ENCODE assay signal across 1 fruit fly cellular context in genomic region chrX:6549428-6550117, dm6.
TF ChIP-seq lines count a peak whose summit lies in the region.

No protein-coding gene starts in this region.

TF ChIP-seq in whole organism, embryonic, 481 proteins besides CTCF, POLR2A, EP300 and RAD21 (continued from another document and continues in another):
- TF ChIP-seq Bdp1 (GFP tag; optimal IDR thresholded peaks at IDR 0.05; lab: Kevin White, UChicago) (peak; percentile 84), Ets65A (GFP tag; lab: Kevin White, UChicago) (peak; percentile 99), lbe (GFP tag; optimal IDR thresholded peaks at IDR 0.05; lab: Kevin White, UChicago) (peak; percentile 94), grn (GFP tag; optimal IDR thresholded peaks at IDR 0.05; lab: Kevin White, UChicago) (peak; percentile 38), Hand (GFP tag; optimal IDR thresholded peaks at IDR 0.05; lab: Kevin White, UChicago) (peak; percentile 87), CG12942 (GFP tag; optimal IDR thresholded peaks at IDR 0.05; lab: Kevin White, UChicago) (peak; percentile 90), CG32767 (GFP tag; IDR thresholded peaks at IDR 0.05; lab: Robert Waterston, UW) (peak; percentile 91), CG12104 (GFP tag; optimal IDR thresholded peaks at IDR 0.05; lab: Kevin White, UChicago) (peak; percentile 94), klu (GFP tag; IDR thresholded peaks at IDR 0.05; lab: Robert Waterston, UW) (peak; percentile 92), Fer3 (tag; optimal IDR thresholded peaks at IDR 0.05; lab: Kevin White, UChicago) (peak; percentile 97), Atf6 (GFP tag; IDR thresholded peaks at IDR 0.05; lab: Robert Waterston, UW) (peak; percentile 97), scrt (GFP tag; optimal IDR thresholded peaks at IDR 0.05; lab: Kevin White, UChicago) (peak; percentile 93), Dip3 (GFP tag; optimal IDR thresholded peaks at IDR 0.05; lab: Kevin White, UChicago) (peak; percentile 97), amos (GFP tag; IDR thresholded peaks at IDR 0.05; lab: Robert Waterston, UW; ENCODE audit: partially characterized antibody) (no peak), gfzf (GFP tag; optimal IDR thresholded peaks at IDR 0.05; lab: Kevin White, UChicago) (peak; percentile 20), CG4424 (GFP tag; optimal IDR thresholded peaks at IDR 0.05; lab: Kevin White, UChicago) (peak; percentile 97), CG15073 (GFP tag; optimal IDR thresholded peaks at IDR 0.05; lab: Kevin White, UChicago) (peak; percentile 67), corto (GFP tag; optimal IDR thresholded peaks at IDR 0.05; lab: Kevin White, UChicago) (peak; percentile 94), CG8765 (GFP tag; IDR thresholded peaks at IDR 0.05; lab: Robert Waterston, UW) (peak; percentile 95), stwl (tag; optimal IDR thresholded peaks at IDR 0.05; lab: Kevin White, UChicago) (peak; percentile 52), CG11398 (GFP tag; optimal IDR thresholded peaks at IDR 0.05; lab: Kevin White, UChicago) (peak; percentile 94), CG17802 (tag; optimal IDR thresholded peaks at IDR 0.05; lab: Kevin White, UChicago) (peak; percentile 85), CG17359 (tag; optimal IDR thresholded peaks at IDR 0.05; lab: Kevin White, UChicago) (peak; percentile 95), B-H1 (GFP tag; IDR thresholded peaks at IDR 0.05; lab: Robert Waterston, UW) (peak; percentile 91), dati (GFP tag; IDR thresholded peaks at IDR 0.05; lab: Robert Waterston, UW) (peak; percentile 93), sug (tag; optimal IDR thresholded peaks at IDR 0.05; lab: Kevin White, UChicago) (peak; percentile 92), unpg (GFP tag; optimal IDR thresholded peaks at IDR 0.05; lab: Kevin White, UChicago) (peak; percentile 94), Opbp (GFP tag; IDR thresholded peaks at IDR 0.05; lab: Robert Waterston, UW; ENCODE audit: partially characterized antibody) (no peak), Six4 (GFP tag; optimal IDR thresholded peaks at IDR 0.05; lab: Kevin White, UChicago) (peak; percentile 95), CG17186 (GFP tag; optimal IDR thresholded peaks at IDR 0.05; lab: Kevin White, UChicago) (peak; percentile 77), CG7372 (GFP tag; IDR thresholded peaks at IDR 0.05; lab: Robert Waterston, UW) (peak; percentile 96), zen2 (GFP tag; IDR thresholded peaks at IDR 0.05; lab: Robert Waterston, UW; ENCODE audit: partially characterized antibody) (no peak), NC2α (GFP tag; optimal IDR thresholded peaks at IDR 0.05; lab: Kevin White, UChicago) (peak; percentile 90), HHEX (GFP tag; optimal IDR thresholded peaks at IDR 0.05; lab: Kevin White, UChicago) (peak; percentile 96), emc (GFP tag; optimal IDR thresholded peaks at IDR 0.05; lab: Kevin White, UChicago) (peak; percentile 95), nmo (GFP tag; optimal IDR thresholded peaks at IDR 0.05; lab: Kevin White, UChicago) (peak; percentile 93), CG15011 (GFP tag; optimal IDR thresholded peaks at IDR 0.05; lab: Kevin White, UChicago) (peak; percentile 92), HLHmδ (GFP tag; optimal IDR thresholded peaks at IDR 0.05; lab: Kevin White, UChicago) (no peak), oc (tag; optimal IDR thresholded peaks at IDR 0.05; lab: Kevin White, UChicago) (peak; percentile 90), z (GFP tag; IDR thresholded peaks at IDR 0.05; lab: Robert Waterston, UW) (peak; percentile 69; the same call in 2 of the 3 replicates), CG9437 (GFP tag; optimal IDR thresholded peaks at IDR 0.05; lab: Kevin White, UChicago) (peak; percentile 69), CG6272 (GFP tag; IDR thresholded peaks at IDR 0.05; lab: Robert Waterston, UW) (peak; percentile 92), ATbp (GFP tag; optimal IDR thresholded peaks at IDR 0.05; lab: Kevin White, UChicago) (peak; percentile 93), p53 (GFP tag; optimal IDR thresholded peaks at IDR 0.05; lab: Kevin White, UChicago) (peak; percentile 87), CG2129 (GFP tag; IDR thresholded peaks at IDR 0.05; lab: Robert Waterston, UW; ENCODE audit: partially characterized antibody) (no peak), Tbp (GFP tag; optimal IDR thresholded peaks at IDR 0.05; lab: Kevin White, UChicago) (no peak), Hsf (GFP tag; optimal IDR thresholded peaks at IDR 0.05; lab: Kevin White, UChicago) (peak; percentile 95), CG7556 (GFP tag; optimal IDR thresholded peaks at IDR 0.05; lab: Kevin White, UChicago) (peak; percentile 93), CG30020 (tag; optimal IDR thresholded peaks at IDR 0.05; lab: Kevin White, UChicago) (peak; percentile 64), Atf3 (GFP tag; optimal IDR thresholded peaks at IDR 0.05; lab: Kevin White, UChicago) (peak; percentile 94), Meics (GFP tag; optimal IDR thresholded peaks at IDR 0.05; lab: Kevin White, UChicago) (peak; percentile 96), unc-4 (GFP tag; IDR thresholded peaks at IDR 0.05; lab: Robert Waterston, UW; ENCODE audit: partially characterized antibody) (no peak), fu2 (GFP tag; optimal IDR thresholded peaks at IDR 0.05; lab: Kevin White, UChicago) (peak; percentile 91), sens-2 (GFP tag; IDR thresholded peaks at IDR 0.05; lab: Robert Waterston, UW) (peak; percentile 93), CG10209 (GFP tag; optimal IDR thresholded peaks at IDR 0.05; lab: Kevin White, UChicago) (peak; percentile 96), usp (GFP tag; optimal IDR thresholded peaks at IDR 0.05; lab: Kevin White, UChicago) (no peak), fd96Cb (tag; optimal IDR thresholded peaks at IDR 0.05; lab: Kevin White, UChicago) (peak; percentile 94), twi (tag; optimal IDR thresholded peaks at IDR 0.05; lab: Kevin White, UChicago) (peak; percentile 84), ham (GFP tag; IDR thresholded peaks at IDR 0.05; lab: Robert Waterston, UW) (peak; percentile 89), CG16813 (GFP tag; IDR thresholded peaks at IDR 0.05; lab: Robert Waterston, UW; ENCODE audit: partially characterized antibody) (no peak), tll (GFP tag; optimal IDR thresholded peaks at IDR 0.05; lab: Kevin White, UChicago) (peak in 1 of 2 experiments; percentile 63), CG13123 (GFP tag; optimal IDR thresholded peaks at IDR 0.05; lab: Kevin White, UChicago) (peak; percentile 80), CG3065 (GFP tag; optimal IDR thresholded peaks at IDR 0.05; lab: Kevin White, UChicago) (peak; percentile 73), jigr1 (GFP tag; IDR thresholded peaks at IDR 0.05; lab: Robert Waterston, UW) (peak; percentile 81; the same call in 2 of the 3 replicates), sens (GFP tag; lab: Kevin White, UChicago) (peak; percentile 99), Elba2 (GFP tag; optimal IDR thresholded peaks at IDR 0.05; lab: Kevin White, UChicago) (peak; percentile 67), onecut (GFP tag; IDR thresholded peaks at IDR 0.05; lab: Robert Waterston, UW) (peak; percentile 93), sob (GFP tag; IDR thresholded peaks at IDR 0.05; lab: Robert Waterston, UW) (peak; percentile 97), CG6854 (GFP tag; optimal IDR thresholded peaks at IDR 0.05; lab: Kevin White, UChicago) (peak; percentile 94), CG15601 (tag; optimal IDR thresholded peaks at IDR 0.05; lab: Kevin White, UChicago) (peak; percentile 80), sr (GFP tag; IDR thresholded peaks at IDR 0.05; lab: Robert Waterston, UW) (peak; percentile 70; the same call in 1 of the 3 replicates), peb (GFP tag; IDR thresholded peaks at IDR 0.05; lab: Robert Waterston, UW) (peak; percentile 88), CG7963 (GFP tag; IDR thresholded peaks at IDR 0.05; lab: Robert Waterston, UW; ENCODE audit: partially characterized antibody) (no peak), D (optimal IDR thresholded peaks at IDR 0.05; lab: Kevin White, UChicago) (no peak), D (GFP tag; optimal IDR thresholded peaks at IDR 0.05; lab: Kevin White, UChicago) (peak; percentile 93), CG4707 (GFP tag; optimal IDR thresholded peaks at IDR 0.05; lab: Kevin White, UChicago) (peak; percentile 77), ap (GFP tag; IDR thresholded peaks at IDR 0.05; lab: Robert Waterston, UW) (peak; percentile 92), sc (optimal IDR thresholded peaks at IDR 0.05; lab: Kevin White, UChicago) (no peak), sc (GFP tag; optimal IDR thresholded peaks at IDR 0.05; lab: Kevin White, UChicago) (peak; percentile 87), pan (optimal IDR thresholded peaks at IDR 0.05; lab: Kevin White, UChicago) (no peak), pan (GFP tag; optimal IDR thresholded peaks at IDR 0.05 in 1 of 2, IDR thresholded peaks at IDR 0.05 in 1 of 2) (peak in 1 of 2 experiments; percentile 97), Ets97D (GFP tag; optimal IDR thresholded peaks at IDR 0.05; lab: Kevin White, UChicago) (peak; percentile 83), CG18619 (GFP tag; optimal IDR thresholded peaks at IDR 0.05; lab: Kevin White, UChicago) (peak; percentile 92), ab (GFP tag; optimal IDR thresholded peaks at IDR 0.05; lab: Kevin White, UChicago) (peak; percentile 85), Camta (GFP tag; optimal IDR thresholded peaks at IDR 0.05; lab: Kevin White, UChicago) (peak; percentile 92), CG17568 (GFP tag; optimal IDR thresholded peaks at IDR 0.05; lab: Kevin White, UChicago) (peak; percentile 84), lab (GFP tag; optimal IDR thresholded peaks at IDR 0.05; lab: Kevin White, UChicago) (peak; percentile 98), CG12391 (tag; optimal IDR thresholded peaks at IDR 0.05; lab: Kevin White, UChicago) (peak; percentile 92), zfh2 (GFP tag; optimal IDR thresholded peaks at IDR 0.05; lab: Kevin White, UChicago) (peak; percentile 95), CG8089 (GFP tag; optimal IDR thresholded peaks at IDR 0.05; lab: Kevin White, UChicago) (peak; percentile 96), CG12299 (tag; optimal IDR thresholded peaks at IDR 0.05; lab: Kevin White, UChicago) (peak; percentile 88), slou (GFP tag; optimal IDR thresholded peaks at IDR 0.05; lab: Kevin White, UChicago) (peak; percentile 82), abd-A (tag; optimal IDR thresholded peaks at IDR 0.05; lab: Kevin White, UChicago) (no peak), Dfd (GFP tag; optimal IDR thresholded peaks at IDR 0.05; lab: Kevin White, UChicago) (no peak), da (GFP tag; optimal IDR thresholded peaks at IDR 0.05; lab: Kevin White, UChicago) (peak; percentile 86), mam (GFP tag; optimal IDR thresholded peaks at IDR 0.05; lab: Kevin White, UChicago) (peak; percentile 96), az2 (GFP tag; optimal IDR thresholded peaks at IDR 0.05; lab: Kevin White, UChicago) (peak; percentile 92), Chrac-16 (GFP tag; optimal IDR thresholded peaks at IDR 0.05; lab: Kevin White, UChicago) (peak; percentile 94), CG34224 (GFP tag; IDR thresholded peaks at IDR 0.05; lab: Robert Waterston, UW; ENCODE audit: partially characterized antibody) (no peak), CG10979 (tag; optimal IDR thresholded peaks at IDR 0.05; lab: Kevin White, UChicago) (peak; percentile 94), CG12769 (tag; optimal IDR thresholded peaks at IDR 0.05; lab: Kevin White, UChicago) (peak; percentile 97), vfl (GFP tag; optimal IDR thresholded peaks at IDR 0.05; lab: Kevin White, UChicago) (peak; percentile 86), Stat92E (GFP tag; optimal IDR thresholded peaks at IDR 0.05; lab: Kevin White, UChicago) (peak in 1 of 3 experiments; percentile 66), CG11093 (GFP tag; IDR thresholded peaks at IDR 0.05; lab: Robert Waterston, UW) (peak; percentile 91), CG31224 (GFP tag; IDR thresholded peaks at IDR 0.05; lab: Robert Waterston, UW) (peak; percentile 93), CG34422 (GFP tag; IDR thresholded peaks at IDR 0.05; lab: Robert Waterston, UW) (peak; percentile 97), otp (GFP tag; IDR thresholded peaks at IDR 0.05; lab: Robert Waterston, UW) (peak; percentile 96), CG3847 (GFP tag; IDR thresholded peaks at IDR 0.05; lab: Robert Waterston, UW) (peak; percentile 96), GATAe (GFP tag; conservative IDR thresholded peaks at IDR 0.05; lab: Robert Waterston, UW) (peak; percentile 79), CG11504 (tag; optimal IDR thresholded peaks at IDR 0.05; lab: Kevin White, UChicago) (peak; percentile 92), MBD-R2 (GFP tag; IDR thresholded peaks at IDR 0.05; lab: Robert Waterston, UW) (peak; percentile 95), Hr78 (GFP tag; optimal IDR thresholded peaks at IDR 0.05; lab: Kevin White, UChicago) (peak in 1 of 2 experiments; percentile 42), ewg (GFP tag; optimal IDR thresholded peaks at IDR 0.05; lab: Kevin White, UChicago) (peak; percentile 82), sim (GFP tag; IDR thresholded peaks at IDR 0.05; lab: Robert Waterston, UW) (peak; percentile 90), run (tag; optimal IDR thresholded peaks at IDR 0.05; lab: Kevin White, UChicago) (peak; percentile 70), CG6683 (GFP tag; optimal IDR thresholded peaks at IDR 0.05; lab: Kevin White, UChicago) (peak; percentile 92), Nf-YB (GFP tag; optimal IDR thresholded peaks at IDR 0.05; lab: Kevin White, UChicago) (peak; percentile 74), CG14965 (GFP tag; optimal IDR thresholded peaks at IDR 0.05; lab: Kevin White, UChicago; ENCODE audit: borderline replicate concordance) (peak; percentile 83), chm (GFP tag; IDR thresholded peaks at IDR 0.05; lab: Robert Waterston, UW) (peak; percentile 94), Ssrp (tag; optimal IDR thresholded peaks at IDR 0.05; lab: Kevin White, UChicago) (peak; percentile 89), CG12236 (GFP tag; optimal IDR thresholded peaks at IDR 0.05; lab: Kevin White, UChicago) (peak; percentile 84), yki (optimal IDR thresholded peaks at IDR 0.05; lab: Kevin White, UChicago) (no peak), Kr (GFP tag; optimal IDR thresholded peaks at IDR 0.05; lab: Kevin White, UChicago) (no peak), CG9797 (GFP tag; optimal IDR thresholded peaks at IDR 0.05; lab: Kevin White, UChicago) (peak; percentile 36), CG12744 (GFP tag; optimal IDR thresholded peaks at IDR 0.05; lab: Kevin White, UChicago) (peak; percentile 97), nerfin-2 (GFP tag; IDR thresholded peaks at IDR 0.05; lab: Robert Waterston, UW; ENCODE audit: partially characterized antibody) (no peak), row (GFP tag; IDR thresholded peaks at IDR 0.05; lab: Robert Waterston, UW) (peak; percentile 95), Oaz (GFP tag; IDR thresholded peaks at IDR 0.05; lab: Robert Waterston, UW) (peak; percentile 87), crc (GFP tag; optimal IDR thresholded peaks at IDR 0.05; lab: Kevin White, UChicago) (peak; percentile 90), hbn (GFP tag; IDR thresholded peaks at IDR 0.05; lab: Robert Waterston, UW; ENCODE audit: partially characterized antibody) (no peak), sima (GFP tag; optimal IDR thresholded peaks at IDR 0.05; lab: Kevin White, UChicago) (peak; percentile 89)
